5 worm cellular contexts compared by ENCODE assay signal in the genomic region with DNA sequence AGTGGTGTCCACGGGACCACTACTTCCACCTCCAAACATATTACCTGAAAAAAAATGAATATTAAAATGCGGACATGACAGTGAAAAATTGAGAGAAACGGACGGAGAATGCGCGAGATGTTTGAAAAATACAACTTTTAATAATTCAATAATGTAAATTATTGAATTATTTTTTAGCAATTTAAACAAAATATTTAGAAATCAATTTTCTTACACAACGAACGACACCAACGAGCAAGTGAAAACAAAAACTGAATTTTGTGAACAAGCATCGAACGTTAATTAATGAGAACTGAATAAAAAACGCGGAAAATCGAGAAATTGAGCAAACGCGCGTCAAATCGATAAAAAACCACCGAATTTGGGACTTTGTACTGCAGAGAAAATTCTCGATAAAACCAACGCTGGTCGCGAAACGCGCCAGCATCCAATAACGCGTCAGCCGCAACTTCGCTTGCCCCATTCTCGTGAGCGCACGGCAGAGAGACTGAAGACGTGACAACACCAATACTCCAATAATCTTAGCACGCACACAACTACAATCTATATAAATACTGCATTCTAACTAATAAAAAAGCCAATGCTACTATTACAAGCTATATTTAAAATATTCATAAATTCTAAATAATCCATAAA.
TF ChIP-seq lines count a peak whose summit lies in the region.

A gene (minus strand): TSS at position 51 of the 636 bp plus-strand sequence.
A gene (plus strand): TSS at position 447 of the 636 bp plus-strand sequence.

TF ChIP-seq in whole organism, L1 larva, 84 proteins besides CTCF, POLR2A, EP300 and RAD21 (continues in another document):
- TF ChIP-seq ceh-90 (tag; optimal IDR thresholded peaks at IDR 0.05; lab: Kevin White, UChicago) = no peak
- peak; percentile 95 for TF ChIP-seq snu-23 (GFP tag; optimal IDR thresholded peaks at IDR 0.05; lab: Kevin White, UChicago)
- peak; percentile 96 for TF ChIP-seq swsn-7 (tag; optimal IDR thresholded peaks at IDR 0.05; lab: Kevin White, UChicago)
- TF ChIP-seq efl-3 (GFP tag; optimal IDR thresholded peaks at IDR 0.05; lab: Kevin White, UChicago) = peak; percentile 51
- no peak for TF ChIP-seq hlh-17 (GFP tag; optimal IDR thresholded peaks at IDR 0.05; lab: Kevin White, UChicago; ENCODE audit: borderline replicate concordance)
- TF ChIP-seq dpl-1 (GFP tag; optimal IDR thresholded peaks at IDR 0.05; lab: Kevin White, UChicago) = peak; percentile 80 to 86 (median 86)
- TF ChIP-seq C16A3.4 (tag; optimal IDR thresholded peaks at IDR 0.05; lab: Kevin White, UChicago) = peak; percentile 88
- TF ChIP-seq isw-1 (GFP tag; IDR thresholded peaks at IDR 0.05; lab: Robert Waterston, UW) = peak; percentile 89
- peak; percentile 96 for TF ChIP-seq nhr-71 (tag; optimal IDR thresholded peaks at IDR 0.05; lab: Kevin White, UChicago)
- no peak for TF ChIP-seq hlh-4 (tag; optimal IDR thresholded peaks at IDR 0.05; lab: Kevin White, UChicago)
- TF ChIP-seq unc-30 (tag; optimal IDR thresholded peaks at IDR 0.05; lab: Kevin White, UChicago) = no peak
- TF ChIP-seq fkh-8 (tag; optimal IDR thresholded peaks at IDR 0.05; lab: Kevin White, UChicago) = peak; percentile 96
- TF ChIP-seq ama-1 (optimal IDR thresholded peaks at IDR 0.05; lab: Kevin White, UChicago) = no peak
- TF ChIP-seq lin-13 (GFP tag; optimal IDR thresholded peaks at IDR 0.05; lab: Kevin White, UChicago) = peak; percentile 87
- TF ChIP-seq lin-15B (tag; optimal IDR thresholded peaks at IDR 0.05; lab: Kevin White, UChicago) = peak; percentile 77
- TF ChIP-seq nhr-85 (tag; lab: Kevin White, UChicago) = peak; percentile 89
- TF ChIP-seq unc-86 (tag; optimal IDR thresholded peaks at IDR 0.05; lab: Kevin White, UChicago) = peak; percentile 94

TF ChIP-seq in whole organism, L3 larva, 47 proteins besides CTCF, POLR2A, EP300 and RAD21 (continues in another document):
- TF ChIP-seq ceh-82 (tag; optimal IDR thresholded peaks at IDR 0.05; lab: Kevin White, UChicago) (peak; percentile 66), elt-1 (tag; optimal IDR thresholded peaks at IDR 0.05; lab: Kevin White, UChicago) (peak; percentile 21), jun-1 (tag; optimal IDR thresholded peaks at IDR 0.05; lab: Kevin White, UChicago) (peak; percentile 91), nhr-11 (tag; optimal IDR thresholded peaks at IDR 0.05; lab: Kevin White, UChicago) (no peak), fos-1 (tag; optimal IDR thresholded peaks at IDR 0.05; lab: Kevin White, UChicago) (no peak), lin-15B (tag; optimal IDR thresholded peaks at IDR 0.05; lab: Kevin White, UChicago) (peak; percentile 84), nhr-12 (tag; optimal IDR thresholded peaks at IDR 0.05; lab: Kevin White, UChicago) (no peak), nhr-23 (tag; optimal IDR thresholded peaks at IDR 0.05; lab: Kevin White, UChicago) (peak; percentile 91), ZK546.5 (tag; optimal IDR thresholded peaks at IDR 0.05; lab: Kevin White, UChicago) (no peak), daf-12 (tag; optimal IDR thresholded peaks at IDR 0.05; lab: Kevin White, UChicago) (no peak), tbx-2 (tag; optimal IDR thresholded peaks at IDR 0.05; lab: Kevin White, UChicago) (peak; percentile 90), nhr-25 (tag; optimal IDR thresholded peaks at IDR 0.05; lab: Kevin White, UChicago) (peak; percentile 92), ztf-4 (tag; optimal IDR thresholded peaks at IDR 0.05; lab: Kevin White, UChicago) (peak; percentile 59), unc-39 (tag; optimal IDR thresholded peaks at IDR 0.05; lab: Kevin White, UChicago) (no peak), skn-1 (tag; optimal IDR thresholded peaks at IDR 0.05; lab: Kevin White, UChicago) (peak; percentile 85), elt-3 (tag; optimal IDR thresholded peaks at IDR 0.05; lab: Kevin White, UChicago) (no peak), snpc-4 (tag; optimal IDR thresholded peaks at IDR 0.05; lab: Kevin White, UChicago) (peak; percentile 86), pqm-1 (tag; optimal IDR thresholded peaks at IDR 0.05; lab: Kevin White, UChicago) (peak; percentile 26)

TF ChIP-seq in whole organism, early embryonic, 17 proteins besides CTCF, POLR2A, EP300 and RAD21:
- no peak for TF ChIP-seq aly-1 (tag; optimal IDR thresholded peaks at IDR 0.05; lab: Kevin White, UChicago)
- TF ChIP-seq tra-4 (tag; optimal IDR thresholded peaks at IDR 0.05; lab: Kevin White, UChicago) = peak; percentile 9
- TF ChIP-seq flt-1 (GFP tag; IDR thresholded peaks at IDR 0.05; lab: Robert Waterston, UW) = peak; percentile 49; the same call in 1 of the 2 replicates
- peak; percentile 78 for TF ChIP-seq F13C5.2 (tag; optimal IDR thresholded peaks at IDR 0.05; lab: Kevin White, UChicago)
- TF ChIP-seq ets-7 (tag; optimal IDR thresholded peaks at IDR 0.05; lab: Kevin White, UChicago) = no peak
- TF ChIP-seq hmbx-1 (tag; optimal IDR thresholded peaks at IDR 0.05; lab: Kevin White, UChicago) = no peak
- TF ChIP-seq ceh-36 (tag; optimal IDR thresholded peaks at IDR 0.05; lab: Kevin White, UChicago) = peak; percentile 15
- TF ChIP-seq B0310.2 (tag; optimal IDR thresholded peaks at IDR 0.05; lab: Kevin White, UChicago) = no peak
- 0 out of 2 replicates have a peak, but pooled peaks have one; percentile 34 for TF ChIP-seq scrt-1 (GFP tag; IDR thresholded peaks at IDR 0.05; lab: Robert Waterston, UW)
- 0 out of 2 replicates have a peak, but pooled peaks have one; percentile 9 for TF ChIP-seq sea-1 (GFP tag; conservative IDR thresholded peaks at IDR 0.05; lab: Robert Waterston, UW)
- TF ChIP-seq ama-1 (optimal IDR thresholded peaks at IDR 0.05; lab: Kevin White, UChicago) = no peak
- no peak for TF ChIP-seq hnd-1 (tag; optimal IDR thresholded peaks at IDR 0.05; lab: Kevin White, UChicago)
- TF ChIP-seq tbx-37 (GFP tag; conservative IDR thresholded peaks at IDR 0.05; lab: Robert Waterston, UW) = peak; percentile 66; the same call in 1 of the 2 replicates
- TF ChIP-seq pes-1 (GFP tag; IDR thresholded peaks at IDR 0.05; lab: Robert Waterston, UW) = peak; percentile 67
- peak; percentile 47; the same call in 1 of the 2 replicates for TF ChIP-seq tbx-11 (GFP tag; IDR thresholded peaks at IDR 0.05; lab: Robert Waterston, UW)
- TF ChIP-seq hmg-4 (GFP tag; optimal IDR thresholded peaks at IDR 0.05; lab: Kevin White, UChicago) = peak; percentile 67
- TF ChIP-seq ceh-13 (GFP tag; optimal IDR thresholded peaks at IDR 0.05; lab: Kevin White, UChicago) = no peak
TF ChIP-seq in whole organism, early embryonic: peak in this region for 10.

TF ChIP-seq in whole organism, midembryonic, 9 proteins besides CTCF, POLR2A, EP300 and RAD21:
- TF ChIP-seq cog-1 (tag; optimal IDR thresholded peaks at IDR 0.05; lab: Kevin White, UChicago) (peak; percentile 56), flt-1 (GFP tag; IDR thresholded peaks at IDR 0.05; lab: Robert Waterston, UW) (peak; percentile 75; the same call in 1 of the 2 replicates), klf-2 (GFP tag; conservative IDR thresholded peaks at IDR 0.05; lab: Robert Waterston, UW) (no peak), ztf-29 (GFP tag; IDR thresholded peaks at IDR 0.05; lab: Robert Waterston, UW) (no peak), T22C8.4 (GFP tag; IDR thresholded peaks at IDR 0.05; lab: Robert Waterston, UW) (0 out of 2 replicates have a peak, but pooled peaks have one; percentile 39), ref-1 (GFP tag; conservative IDR thresholded peaks at IDR 0.05; lab: Robert Waterston, UW) (no peak), ztf-23 (GFP tag; IDR thresholded peaks at IDR 0.05; lab: Robert Waterston, UW) (peak; percentile 71; the same call in 1 of the 2 replicates), tab-1 (GFP tag; IDR thresholded peaks at IDR 0.05; lab: Robert Waterston, UW) (peak; percentile 70), med-1 (GFP tag; optimal IDR thresholded peaks at IDR 0.05; lab: Kevin White, UChicago; ENCODE audit: insufficient read depth) (peak; percentile 35)

TF ChIP-seq in whole organism, young adult, 124 proteins besides CTCF, POLR2A, EP300 and RAD21 (continues in another document):
- TF ChIP-seq ztf-6 (GFP tag; IDR thresholded peaks at IDR 0.05; lab: Robert Waterston, UW) (peak; percentile 76; the same call in 1 of the 2 replicates), egl-44 (GFP tag; IDR thresholded peaks at IDR 0.05; lab: Robert Waterston, UW) (peak; percentile 89), madf-3 (GFP tag; IDR thresholded peaks at IDR 0.05; lab: Robert Waterston, UW) (peak; percentile 91), lin-40 (tag; optimal IDR thresholded peaks at IDR 0.05; lab: Kevin White, UChicago) (peak; percentile 95), B0336.3 (GFP tag; IDR thresholded peaks at IDR 0.05; lab: Robert Waterston, UW) (peak; percentile 95), ceh-40 (GFP tag; IDR thresholded peaks at IDR 0.05; lab: Robert Waterston, UW) (no peak), nfya-2 (GFP tag; IDR thresholded peaks at IDR 0.05; lab: Robert Waterston, UW) (no peak), snpc-3.4 (tag; optimal IDR thresholded peaks at IDR 0.05; lab: Kevin White, UChicago) (peak; percentile 42), ztf-28 (GFP tag; IDR thresholded peaks at IDR 0.05; lab: Robert Waterston, UW) (0 out of 2 replicates have a peak, but pooled peaks have one; percentile 19), mes-4 (tag; optimal IDR thresholded peaks at IDR 0.05; lab: Kevin White, UChicago) (no peak), rec-8 (tag; optimal IDR thresholded peaks at IDR 0.05; lab: Kevin White, UChicago) (no peak), D2030.7 (GFP tag; IDR thresholded peaks at IDR 0.05; lab: Robert Waterston, UW) (peak; percentile 84), mcd-1 (GFP tag; IDR thresholded peaks at IDR 0.05; lab: Robert Waterston, UW) (peak; percentile 94), F10E7.11 (tag; optimal IDR thresholded peaks at IDR 0.05; lab: Kevin White, UChicago) (no peak), athp-1 (tag; optimal IDR thresholded peaks at IDR 0.05; lab: Kevin White, UChicago) (peak; percentile 85), attf-6 (GFP tag; IDR thresholded peaks at IDR 0.05; lab: Robert Waterston, UW) (peak; percentile 71), attf-5 (GFP tag; optimal IDR thresholded peaks at IDR 0.05; lab: Kevin White, UChicago) (peak; percentile 89), aptf-3 (GFP tag; IDR thresholded peaks at IDR 0.05; lab: Robert Waterston, UW) (no peak), aptf-2 (GFP tag; conservative IDR thresholded peaks at IDR 0.05; lab: Robert Waterston, UW) (no peak; the same call in 1 of the 2 replicates), akir-1 (GFP tag; optimal IDR thresholded peaks at IDR 0.05; lab: Kevin White, UChicago) (no peak), nhr-27 (tag; optimal IDR thresholded peaks at IDR 0.05; lab: Kevin White, UChicago) (peak; percentile 30), F49E8.2 (tag; optimal IDR thresholded peaks at IDR 0.05; lab: Kevin White, UChicago; ENCODE audit: insufficient read depth) (peak; percentile 58), madf-6 (GFP tag; IDR thresholded peaks at IDR 0.05; lab: Robert Waterston, UW) (peak; percentile 89), K12H6.12 (tag; optimal IDR thresholded peaks at IDR 0.05; lab: Kevin White, UChicago) (peak; percentile 73), rcor-1 (GFP tag; IDR thresholded peaks at IDR 0.05; lab: Robert Waterston, UW) (peak; percentile 91), snpc-1.1 (tag; optimal IDR thresholded peaks at IDR 0.05; lab: Kevin White, UChicago; ENCODE audit: insufficient read depth) (no peak), zim-3 (tag; optimal IDR thresholded peaks at IDR 0.05; lab: Kevin White, UChicago) (peak; percentile 42)
